Fruit fly (Drosophila melanogaster) whole organism, embryonic: ENCODE results near the gene Sodh2.

Experiments used
- Atf-2 ChIP-seq: fragments of 200-800 bp; sonication (Bioruptor generic); optimal IDR thresholded peaks from 2 replicates; lab custom pipeline; 2016; ENCODE audit warnings: missing biosample characterization, missing genetic modification characterization
- Bgb ChIP-seq: fragments of 200-800 bp; sonication (Bioruptor generic); IDR thresholded peaks from 2 replicates; pipeline ENCODE4 v1.3.6; 2022; ENCODE audit warnings: missing biosample characterization, missing genetic modification characterization; ENCODE audit not compliant: partially characterized antibody
- Blimp-1 ChIP-seq: fragments of 200-800 bp; sonication (Bioruptor generic); optimal IDR thresholded peaks from 3 replicates; lab custom pipeline; 2018; ENCODE audit warnings: missing biosample characterization, missing genetic modification characterization, mild to moderate bottlenecking, moderate library complexity, missing genetic modification reagents
- BtbVII ChIP-seq: fragments of 200-800 bp; sonication (Bioruptor generic); optimal IDR thresholded peaks from 3 replicates; lab custom pipeline; 2017; ENCODE audit warnings: missing biosample characterization, mild to moderate bottlenecking, missing genetic modification characterization
- Bteb2 ChIP-seq: fragments of 200-800 bp; sonication (Bioruptor generic); optimal IDR thresholded peaks from 2 replicates; lab custom pipeline; 2016; ENCODE audit warnings: missing biosample characterization, missing genetic modification characterization
- CG10321 ChIP-seq: fragments of 200-800 bp; sonication (Bioruptor generic); IDR thresholded peaks from 2 replicates; pipeline ENCODE4 v1.3.6; 2022; ENCODE audit warnings: missing biosample characterization, missing genetic modification characterization
- CG10543 ChIP-seq: fragments of 200-800 bp; sonication (Bioruptor generic); optimal IDR thresholded peaks from 3 replicates; lab custom pipeline; 2017; ENCODE audit warnings: missing biosample characterization, mild to moderate bottlenecking, missing genetic modification characterization, moderate library complexity
- CG11560 ChIP-seq: fragments of 200-800 bp; sonication (Bioruptor generic); IDR thresholded peaks from 3 replicates; pipeline ENCODE4 v1.3.6; 2022; ENCODE audit warnings: missing biosample characterization, missing genetic modification characterization
- CG15479 ChIP-seq: fragments of 200-800 bp; sonication (Bioruptor generic); optimal IDR thresholded peaks from 3 replicates; lab custom pipeline; 2019; ENCODE audit warnings: missing biosample characterization, mild to moderate bottlenecking, missing genetic modification characterization, moderate library complexity
- CG17361 ChIP-seq: fragments of 200-800 bp; sonication (Bioruptor generic); IDR thresholded peaks from 3 replicates; pipeline ENCODE4 v1.3.6; 2022; ENCODE audit warnings: missing biosample characterization, missing genetic modification characterization
- CG18262 ChIP-seq: fragments of 200-800 bp; optimal IDR thresholded peaks from 3 replicates; lab custom pipeline; 2019; ENCODE audit warnings: missing biosample characterization, mild to moderate bottlenecking, missing genetic modification characterization, moderate library complexity
- CG2199 ChIP-seq: fragments of 200-800 bp; sonication (Bioruptor generic); IDR thresholded peaks from 3 replicates; pipeline ENCODE4 v1.3.6; 2022; ENCODE audit warnings: missing biosample characterization, missing genetic modification characterization
- CG2678 ChIP-seq: fragments of 200-800 bp; sonication (Bioruptor generic); optimal IDR thresholded peaks from 3 replicates; lab custom pipeline; 2019; ENCODE audit warnings: missing biosample characterization, mild to moderate bottlenecking, missing genetic modification characterization, moderate library complexity
- CG2712 ChIP-seq: fragments of 200-800 bp; optimal IDR thresholded peaks from 3 replicates; lab custom pipeline; 2019; ENCODE audit warnings: missing biosample characterization, mild to moderate bottlenecking, missing genetic modification characterization, moderate library complexity
- CG30403 ChIP-seq: fragments of 200-800 bp; sonication (Bioruptor generic); optimal IDR thresholded peaks from 3 replicates; lab custom pipeline; 2016; ENCODE audit warnings: missing biosample characterization, missing genetic modification characterization
- CG31224 ChIP-seq: fragments of 200-800 bp; sonication (Bioruptor generic); IDR thresholded peaks from 2 replicates; pipeline ENCODE4 v1.3.6; 2022; ENCODE audit warnings: missing biosample characterization, missing genetic modification characterization
- CG32767 ChIP-seq: fragments of 200-800 bp; sonication (Bioruptor generic); IDR thresholded peaks from 2 replicates; pipeline ENCODE4 v1.3.6; 2022; ENCODE audit warnings: missing biosample characterization, missing genetic modification characterization
- CG34422 ChIP-seq: fragments of 200-800 bp; sonication (Bioruptor generic); IDR thresholded peaks from 3 replicates; pipeline ENCODE4 v1.3.6; 2022; ENCODE audit warnings: missing biosample characterization, missing genetic modification characterization
- CG4360 ChIP-seq: fragments of 200-800 bp; sonication (Bioruptor generic); IDR thresholded peaks from 2 replicates; pipeline ENCODE4 v1.3.6; 2022; ENCODE audit warnings: missing biosample characterization, missing genetic modification characterization
- CG5180 ChIP-seq: fragments of 200-800 bp; sonication (Bioruptor generic); optimal IDR thresholded peaks from 3 replicates; lab custom pipeline; 2017; ENCODE audit warnings: missing biosample characterization, missing genetic modification characterization, mild to moderate bottlenecking, moderate library complexity, missing genetic modification reagents
- CG8089 ChIP-seq: fragments of 200-800 bp; sonication (Bioruptor generic); optimal IDR thresholded peaks from 3 replicates; lab custom pipeline; 2016; ENCODE audit warnings: missing biosample characterization, missing genetic modification characterization
- CG9609 ChIP-seq: fragments of 200-800 bp; sonication (Bioruptor generic); optimal IDR thresholded peaks from 3 replicates; lab custom pipeline; 2016; ENCODE audit warnings: missing biosample characterization, missing genetic modification characterization
- Deaf1 ChIP-seq: fragments of 200-800 bp; optimal IDR thresholded peaks from 3 replicates; lab custom pipeline; 2019; ENCODE audit warnings: missing biosample characterization, mild to moderate bottlenecking, missing genetic modification characterization, moderate library complexity
- Dfd ChIP-seq, 2 experiments: fragments of >200 bp; optimal IDR thresholded peaks; 2 replicates each; lab custom pipeline; 2017; ENCODE audit warnings: missing biosample characterization in 2 of 2, missing genetic modification characterization in 2 of 2
- Dip2 ChIP-seq: fragments of 200-800 bp; sonication (Bioruptor generic); IDR thresholded peaks from 2 replicates; pipeline ENCODE4 v1.3.6; 2022; ENCODE audit warnings: missing biosample characterization, missing genetic modification characterization
- Dip3 ChIP-seq: fragments of 200-800 bp; sonication (Bioruptor generic); optimal IDR thresholded peaks from 3 replicates; lab custom pipeline; 2016; ENCODE audit warnings: missing biosample characterization, missing genetic modification characterization
- Dref ChIP-seq: fragments of 200-800 bp; sonication (Bioruptor generic); IDR thresholded peaks from 2 replicates; pipeline ENCODE4 v1.3.6; 2022; ENCODE audit warnings: missing biosample characterization, missing genetic modification characterization
- Drgx ChIP-seq: fragments of 200-800 bp; sonication (Bioruptor generic); IDR thresholded peaks from 2 replicates; pipeline ENCODE4 v1.3.6; 2022; ENCODE audit warnings: missing biosample characterization, missing genetic modification characterization
- HLH4C ChIP-seq: fragments of 200-800 bp; sonication (Bioruptor generic); IDR thresholded peaks from 3 replicates; pipeline ENCODE4 v1.3.6; 2022; ENCODE audit warnings: missing biosample characterization, missing genetic modification characterization; ENCODE audit not compliant: partially characterized antibody
- HmgZ ChIP-seq: fragments of 200-800 bp; sonication (Bioruptor generic); optimal IDR thresholded peaks from 2 replicates; lab custom pipeline; 2018; ENCODE audit warnings: missing biosample characterization, mild to moderate bottlenecking, missing genetic modification characterization
- Jarid2 ChIP-seq: fragments of 200-800 bp; sonication (Bioruptor generic); optimal IDR thresholded peaks from 3 replicates; lab custom pipeline; 2017; ENCODE audit warnings: mild to moderate bottlenecking, missing biosample characterization, missing genetic modification reagents, missing genetic modification characterization
- Kr ChIP-seq: fragments of 200-800 bp; sonication (Bioruptor generic); optimal IDR thresholded peaks from 2 replicates; lab custom pipeline; 2017; ENCODE audit warnings: missing biosample characterization, mild to moderate bottlenecking, missing genetic modification characterization
- Ssrp ChIP-seq: fragments of 200-800 bp; sonication (Bioruptor generic); optimal IDR thresholded peaks from 2 replicates; lab custom pipeline; 2018; ENCODE audit warnings: missing biosample characterization, mild to moderate bottlenecking, missing genetic modification characterization, moderate library complexity
- Usf ChIP-seq: fragments of 200-800 bp; sonication (Bioruptor generic); optimal IDR thresholded peaks from 2 replicates; lab custom pipeline; 2017; ENCODE audit warnings: missing genotype, missing biosample characterization, missing genetic modification characterization
- corto ChIP-seq: fragments of 200-800 bp; sonication (Bioruptor generic); optimal IDR thresholded peaks from 2 replicates; lab custom pipeline; 2016; ENCODE audit warnings: missing biosample characterization, mild to moderate bottlenecking, missing genetic modification characterization, moderate library complexity
- dan ChIP-seq: fragments of 200-800 bp; sonication (Bioruptor generic); IDR thresholded peaks from 2 replicates; pipeline ENCODE4 v1.3.6; 2022; ENCODE audit warnings: missing biosample characterization, missing genetic modification characterization
- gcm2 ChIP-seq: fragments of 200-800 bp; sonication (Bioruptor generic); optimal IDR thresholded peaks from 2 replicates; lab custom pipeline; 2016; ENCODE audit warnings: missing biosample characterization, missing genetic modification characterization
- ham ChIP-seq: fragments of 200-800 bp; sonication (Bioruptor generic); IDR thresholded peaks from 2 replicates; pipeline ENCODE4 v1.3.6; 2022; ENCODE audit warnings: missing biosample characterization, missing genetic modification characterization
- jing ChIP-seq: fragments of 200-800 bp; sonication (Bioruptor generic); optimal IDR thresholded peaks from 2 replicates; lab custom pipeline; 2018; ENCODE audit warnings: missing biosample characterization, mild to moderate bottlenecking, missing genetic modification characterization
- jumu ChIP-seq: fragments of 200-800 bp; sonication (Bioruptor generic); optimal IDR thresholded peaks from 3 replicates; lab custom pipeline; 2016; ENCODE audit warnings: missing biosample characterization, missing genetic modification characterization
- ken ChIP-seq: fragments of 200-800 bp; sonication (Bioruptor generic); IDR thresholded peaks from 3 replicates; pipeline ENCODE4 v1.3.6; 2022; ENCODE audit warnings: missing biosample characterization, missing genetic modification characterization
- lilli ChIP-seq: fragments of 200-800 bp; sonication (Bioruptor generic); optimal IDR thresholded peaks from 3 replicates; lab custom pipeline; 2016; ENCODE audit warnings: missing biosample characterization, missing genetic modification characterization
- lmd ChIP-seq: fragments of 200-800 bp; sonication (Bioruptor generic); IDR thresholded peaks from 2 replicates; pipeline ENCODE4 v1.3.6; 2022; ENCODE audit warnings: missing biosample characterization, missing genetic modification characterization
- mld ChIP-seq: fragments of 200-800 bp; sonication (Bioruptor generic); IDR thresholded peaks from 3 replicates; pipeline ENCODE4 v1.3.6; 2022; ENCODE audit warnings: missing biosample characterization, missing genetic modification characterization; ENCODE audit not compliant: partially characterized antibody
- nmo ChIP-seq: fragments of 200-800 bp; sonication (Bioruptor generic); optimal IDR thresholded peaks from 2 replicates; lab custom pipeline; 2018; ENCODE audit warnings: missing biosample characterization, mild to moderate bottlenecking, missing genetic modification characterization, moderate library complexity
- sima ChIP-seq: fragments of 200-800 bp; sonication (Bioruptor generic); optimal IDR thresholded peaks from 2 replicates; lab custom pipeline; 2016; ENCODE audit warnings: missing biosample characterization, missing genetic modification characterization
- wdn ChIP-seq: fragments of 200-800 bp; sonication (Bioruptor generic); IDR thresholded peaks from 2 replicates; pipeline ENCODE4 v1.3.6; 2022; ENCODE audit warnings: missing biosample characterization, missing genetic modification characterization

Gene Sodh2

DNA sequence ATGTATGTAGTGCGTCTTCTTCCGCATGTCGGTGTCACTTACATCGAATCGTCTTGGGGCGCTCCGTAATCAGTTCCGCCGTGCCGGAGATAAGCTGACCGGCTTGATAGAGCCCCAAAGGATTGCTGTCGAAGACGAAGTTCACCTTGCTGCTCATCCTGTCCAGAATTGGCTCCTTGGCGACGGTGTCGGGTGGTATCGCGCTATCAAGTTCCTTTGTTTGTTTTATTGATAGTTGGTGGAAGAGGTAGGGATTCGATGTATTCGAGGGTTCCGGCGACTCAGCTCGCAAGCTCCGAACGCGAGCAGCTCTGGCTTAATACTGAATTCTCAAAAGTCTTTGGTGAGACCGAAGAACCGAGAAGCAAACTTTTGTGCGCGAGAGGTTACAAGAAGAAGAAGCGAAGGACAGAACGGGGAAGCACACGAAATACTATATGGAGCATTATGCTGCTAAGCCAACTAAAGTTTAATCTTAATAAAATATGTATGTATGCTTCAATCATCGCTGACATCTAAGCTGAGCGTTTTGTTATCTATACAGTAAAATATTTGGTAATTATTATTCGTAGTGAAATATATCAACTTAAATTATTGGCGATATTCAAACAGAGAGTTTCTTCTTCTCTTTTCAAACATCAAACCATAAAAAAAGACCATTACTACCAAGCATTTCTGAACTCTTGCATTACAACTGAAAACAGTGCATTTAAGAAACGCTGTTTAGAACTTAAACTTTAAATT, 8.7 kb downstream of the Sodh2 start, which contains the start of gene CG14696 (continued):
- TF ChIP-seq CG10543 (GFP tag; lab: Kevin White, UChicago) (peak; percentile 34), jumu (GFP tag; lab: Kevin White, UChicago) (no peak), mld (no peak), ken (GFP tag; lab: Robert Waterston, UW) (0 out of 3 replicates have a peak, but pooled peaks have one; percentile 36), Jarid2 (GFP tag; lab: Kevin White, UChicago) (peak; percentile 45), CG34422 (GFP tag; lab: Robert Waterston, UW) (peak; percentile 59; the same call in 1 of the 3 replicates)
- TF ChIP-seq, all 482 proteins: peak for 22

DNA sequence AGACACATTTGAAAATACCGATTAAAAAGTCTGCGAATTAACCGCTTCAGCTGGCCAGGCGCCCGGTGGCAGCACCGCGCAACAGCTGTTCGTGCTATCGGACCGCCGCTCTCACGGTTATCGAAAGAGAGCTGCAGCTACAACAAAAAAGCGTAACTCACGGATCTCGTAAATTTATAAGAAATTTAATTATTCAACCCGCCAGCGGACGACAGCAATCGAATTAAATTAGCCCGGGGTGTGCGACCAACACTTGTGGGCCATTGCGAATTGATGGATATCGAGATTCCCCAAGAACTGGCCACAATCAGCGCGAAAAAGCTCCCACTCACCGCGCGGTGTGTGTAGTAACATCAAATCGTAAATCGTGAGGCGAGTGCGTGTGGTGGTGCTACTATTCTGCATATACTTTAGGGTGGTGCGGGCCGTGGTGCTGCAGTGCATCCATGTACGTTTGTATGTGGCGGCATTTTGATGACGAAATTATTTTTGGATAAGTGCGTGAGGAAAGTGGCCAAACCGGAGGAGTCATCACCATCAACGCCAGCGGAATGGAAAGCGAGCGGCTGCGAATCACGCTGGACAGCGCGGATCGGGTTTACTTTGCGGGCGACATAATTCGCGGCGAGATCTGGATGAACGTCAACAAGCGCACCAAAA, 9.4 kb downstream of the Sodh2 start, which contains the start of gene Leash:
Gene Leash, plus strand, starts transcription at position 119 of the 660 bp plus-strand sequence.
- TF ChIP-seq CG2199 (GFP tag; lab: Robert Waterston, UW) (0 out of 3 replicates have a peak, but pooled peaks have one; percentile 16), CG17361 (no peak), CG15479 (GFP tag; lab: Kevin White, UChicago) (no peak), corto (GFP tag; lab: Kevin White, UChicago) (no peak), CG2712 (tag; lab: Kevin White, UChicago) (no peak), Deaf1 (tag; lab: Kevin White, UChicago) (no peak), Blimp-1 (GFP tag; lab: Kevin White, UChicago) (no peak), Ssrp (no peak), jing (GFP tag; lab: Kevin White, UChicago) (no peak), BtbVII (no peak), CG8089 (GFP tag; lab: Kevin White, UChicago) (no peak), sima (no peak), gcm2 (GFP tag; lab: Kevin White, UChicago) (no peak), Bgb (GFP tag; lab: Robert Waterston, UW) (peak; percentile 30; the same call in 1 of the 2 replicates), Bteb2 (GFP tag; lab: Kevin White, UChicago) (no peak), CG31224 (GFP tag; lab: Robert Waterston, UW) (no peak), lmd (GFP tag; lab: Robert Waterston, UW) (no peak), HLH4C (GFP tag; lab: Robert Waterston, UW) (peak; percentile 48; the same call in 1 of the 3 replicates), HmgZ (tag; lab: Kevin White, UChicago) (peak; percentile 2), CG32767 (GFP tag; lab: Robert Waterston, UW) (no peak), wdn (GFP tag; lab: Robert Waterston, UW) (no peak), Dip2 (GFP tag; lab: Robert Waterston, UW) (no peak), ham (GFP tag; lab: Robert Waterston, UW) (no peak), Dip3 (no peak), Usf (GFP tag; lab: Kevin White, UChicago) (no peak), dan (GFP tag; lab: Robert Waterston, UW) (no peak), CG10321 (GFP tag; lab: Robert Waterston, UW) (no peak), lilli (no peak), Dref (peak; percentile 67), nmo (GFP tag; lab: Kevin White, UChicago) (no peak), CG4360 (peak; percentile 73), CG5180 (GFP tag; lab: Kevin White, UChicago) (no peak), CG18262 (tag; lab: Kevin White, UChicago) (no peak), Dfd (GFP tag; optimal IDR thresholded peaks at IDR 0.05; lab: Kevin White, UChicago) (no peak), CG2678 (tag; lab: Kevin White, UChicago) (no peak), CG30403 (GFP tag; lab: Kevin White, UChicago) (no peak), Drgx (no peak), Atf-2 (GFP tag; lab: Kevin White, UChicago) (no peak), Kr (GFP tag; lab: Kevin White, UChicago) (no peak), CG9609 (no peak), CG11560 (no peak)
